Worm (Caenorhabditis elegans) whole organism, late embryonic: ENCODE measurements around the gene Y57A10A.8.

Experiments used
- K09A11.1 ChIP-seq: sonication (generic microtip); optimal IDR thresholded peaks from 2 replicates; lab custom pipeline; 2017; ENCODE audit warnings: antibody characterized with exemption, mild to moderate bottlenecking, missing genetic modification characterization, missing compliant biosample characterization; ENCODE audit not compliant: insufficient read depth
- dmd-4 ChIP-seq: sonication (generic microtip); optimal IDR thresholded peaks from 2 replicates; lab custom pipeline; 2016; ENCODE audit warnings: borderline replicate concordance, missing genetic modification characterization, missing compliant biosample characterization
- fkh-10 ChIP-seq: fragments of 150-350 bp; optimal IDR thresholded peaks from 2 replicates; lab custom pipeline; 2014; ENCODE audit warnings: missing biosample characterization, missing genetic modification reagents, missing genetic modification characterization
- mec-3 ChIP-seq: sonication (generic microtip); optimal IDR thresholded peaks from 2 replicates; lab custom pipeline; 2016; ENCODE audit warnings: borderline replicate concordance, missing genetic modification characterization, missing compliant biosample characterization
- odd-2 ChIP-seq: sonication (generic microtip); optimal IDR thresholded peaks from 2 replicates; lab custom pipeline; 2017; ENCODE audit warnings: antibody characterized with exemption, mild to moderate bottlenecking, missing genetic modification characterization, missing compliant biosample characterization
- unc-3 ChIP-seq, 2 experiments: fragments of 200-800 bp in 1 of 2; sonication (Bioruptor generic) in 1 of 2; sonication (generic microtip) in 1 of 2; conservative IDR thresholded peaks in 1 of 2; optimal IDR thresholded peaks in 1 of 2; 2 replicates each; pipeline versions ENCODE4 v1.3.6 to Lab custom; 2016 to 2022; ENCODE audit warnings: missing compliant biosample characterization in 2 of 2, missing genetic modification characterization in 2 of 2, missing genetic modification reagents in 1 of 2
- unc-42 ChIP-seq: sonication (generic microtip); optimal IDR thresholded peaks from 2 replicates; lab custom pipeline; 2016; ENCODE audit warnings: missing genotype, missing genetic modification characterization, missing compliant biosample characterization

- TF ChIP-seq unc-3 (GFP tag; conservative IDR thresholded peaks at IDR 0.05; lab: Robert Waterston, UW) (no peak), unc-3 (tag; optimal IDR thresholded peaks at IDR 0.05; lab: Kevin White, UChicago) (no peak), dmd-4 (no peak), fkh-10 (GFP tag; lab: Kevin White, UChicago) (no peak), K09A11.1 (tag; lab: Kevin White, UChicago) (no peak), unc-42 (tag; lab: Kevin White, UChicago) (no peak), mec-3 (no peak), odd-2 (no peak)
Observed at ce11 chrII:12202281-12202680, 37.6 kb downstream of the Y57A10A.8 start, which contains the start of gene trpp-5.
